Worm (Caenorhabditis elegans): ENCODE measurements around the gene Y53F4B.9.
"Not testable (repeated sequence)": the region's sequence is repeated elsewhere in the genome, so short reads cannot be mapped to it uniquely, and the experiment has no call there.

Gene Y53F4B.9

ce11 chrII:15003410-15003809 lies 6.8 kb downstream of the Y53F4B.9 start, which contains the start of gene Y53F4B.10:
Y53F4B.10 (minus strand) TSS chrII:15003510.
- TF ChIP-seq dao-5 (tag; optimal IDR thresholded peaks at IDR 0.05): no peak
- TF ChIP-seq W03F9.2 (tag; optimal IDR thresholded peaks at IDR 0.05): no peak
- TF ChIP-seq him-1 (tag; optimal IDR thresholded peaks at IDR 0.05): no peak

- not testable (repeated sequence) for TF ChIP-seq him-1, W03F9.2, dao-5 (tag; optimal IDR thresholded peaks at IDR 0.05)
These were observed 17.6 kb downstream of the Y53F4B.9 start, which contains the start of gene Y53F4B.7 for ce11 chrII:14992598-14992997. Y53F4B.7 (plus strand) TSS chrII:14992898.

- TF ChIP-seq W03F9.2, dao-5, him-1 (tag; optimal IDR thresholded peaks at IDR 0.05): not testable (repeated sequence)
These were observed 22.0 kb downstream of the Y53F4B.9 start, which contains the start of gene Y53F4B.43 for ce11 chrII:14988171-14988570. Y53F4B.43 (plus strand) TSS chrII:14988471.

- TF ChIP-seq dao-5 (tag; optimal IDR thresholded peaks at IDR 0.05): no peak
- no peak for TF ChIP-seq him-1 (tag; optimal IDR thresholded peaks at IDR 0.05)
- TF ChIP-seq W03F9.2 (tag; optimal IDR thresholded peaks at IDR 0.05): no peak
These were observed 26.3 kb downstream of the Y53F4B.9 start, which contains the start of gene Y53F4B.5 for ce11 chrII:14983909-14984308. Y53F4B.5 (minus strand) TSS chrII:14984009.

ce11 chrII:14969320-14969950 lies 40.8 kb downstream of the Y53F4B.9 start, which contains the start of the genes pole-4, nsun-5 and metl-2:
pole-4 (minus strand) TSS chrII:14969354.
nsun-5 (plus strand) TSS chrII:14969617.
metl-2 (plus strand) TSS chrII:14969900.
- peak; percentile 35 for TF ChIP-seq W03F9.2 (tag; optimal IDR thresholded peaks at IDR 0.05)
- TF ChIP-seq him-1 (tag; optimal IDR thresholded peaks at IDR 0.05): no peak

- TF ChIP-seq him-1 (tag; optimal IDR thresholded peaks at IDR 0.05) (no peak), dao-5 (tag; optimal IDR thresholded peaks at IDR 0.05) (no peak), W03F9.2 (tag; optimal IDR thresholded peaks at IDR 0.05) (no peak)
These were observed 41.9 kb downstream of the Y53F4B.9 start for ce11 chrII:14968275-14968674.

ce11 chrII:14967084-14967483 lies 43.1 kb downstream of the Y53F4B.9 start:
- no peak for TF ChIP-seq him-1 (tag; optimal IDR thresholded peaks at IDR 0.05)
- no peak for TF ChIP-seq dao-5 (tag; optimal IDR thresholded peaks at IDR 0.05)

ce11 chrII:14966420-14966819 lies 43.8 kb downstream of the Y53F4B.9 start:
- TF ChIP-seq W03F9.2 (tag; optimal IDR thresholded peaks at IDR 0.05): no peak
- TF ChIP-seq dao-5 (tag; optimal IDR thresholded peaks at IDR 0.05): no peak
- TF ChIP-seq him-1 (tag; optimal IDR thresholded peaks at IDR 0.05): no peak

- TF ChIP-seq W03F9.2 (tag; optimal IDR thresholded peaks at IDR 0.05) (no peak), dao-5 (tag; optimal IDR thresholded peaks at IDR 0.05) (no peak), him-1 (tag; optimal IDR thresholded peaks at IDR 0.05) (no peak)
These were observed 45.3 kb downstream of the Y53F4B.9 start for ce11 chrII:14964877-14965276.

ce11 chrII:14964008-14964407 lies 46.2 kb downstream of the Y53F4B.9 start, which contains the start of gene elo-9:
elo-9 (minus strand) TSS chrII:14964108.
- no peak for TF ChIP-seq him-1 (tag; optimal IDR thresholded peaks at IDR 0.05)
- no peak for TF ChIP-seq dao-5 (tag; optimal IDR thresholded peaks at IDR 0.05)
- TF ChIP-seq W03F9.2 (tag; optimal IDR thresholded peaks at IDR 0.05): no peak

- no peak for TF ChIP-seq W03F9.2 (tag; optimal IDR thresholded peaks at IDR 0.05)
- no peak for TF ChIP-seq him-1 (tag; optimal IDR thresholded peaks at IDR 0.05)
- TF ChIP-seq dao-5 (tag; optimal IDR thresholded peaks at IDR 0.05): no peak
These were observed 50.9 kb downstream of the Y53F4B.9 start for ce11 chrII:14959273-14959672.

ce11 chrII:14958113-14958512 lies 52.1 kb downstream of the Y53F4B.9 start, which contains the start of gene Y53F4B.1:
Y53F4B.1 (minus strand) TSS chrII:14958213.
- TF ChIP-seq W03F9.2 (tag; optimal IDR thresholded peaks at IDR 0.05): no peak
- TF ChIP-seq him-1 (tag; optimal IDR thresholded peaks at IDR 0.05): no peak
- TF ChIP-seq dao-5 (tag; optimal IDR thresholded peaks at IDR 0.05): no peak

Data from whole organism, L4/young adult.